Fruit fly (Drosophila melanogaster) whole organism, wandering third instar larva: Measurements from ENCODE around the gene CG11656.

Source experiments
- Abd-B ChIP-seq: fragments of >200 bp; optimal IDR thresholded peaks from 2 replicates; lab custom pipeline; 2017; ENCODE audit warnings: missing biosample characterization, missing genetic modification characterization
- CG32264 ChIP-seq: fragments of 200-800 bp; sonication (Bioruptor generic); optimal IDR thresholded peaks from 2 replicates; lab custom pipeline; 2016; ENCODE audit warnings: missing biosample characterization, missing genetic modification characterization
- CG9705 ChIP-seq: fragments of 200-800 bp; sonication (Bioruptor generic); optimal IDR thresholded peaks from 2 replicates; lab custom pipeline; 2018; ENCODE audit warnings: missing biosample characterization, mild to moderate bottlenecking, missing genetic modification characterization
- CrebA ChIP-seq: fragments of 200-800 bp; sonication (Bioruptor generic); optimal IDR thresholded peaks from 2 replicates; lab custom pipeline; 2016; ENCODE audit warnings: missing biosample characterization, mild to moderate bottlenecking, missing genetic modification characterization, borderline replicate concordance
- Dfd ChIP-seq: fragments of >200 bp; optimal IDR thresholded peaks from 2 replicates; lab custom pipeline; 2017; ENCODE audit warnings: missing biosample characterization, missing genetic modification characterization
- Dif ChIP-seq: fragments of 200-275, 200-300 bp; sonication (Bioruptor generic); optimal IDR thresholded peaks from 2 replicates; lab custom pipeline; 2018; ENCODE audit warnings: missing biosample characterization, missing genetic modification characterization; ENCODE audit not compliant: partially characterized antibody
- GATAd ChIP-seq: sonication (Bioruptor generic); optimal IDR thresholded peaks from 2 replicates; lab custom pipeline; 2016; ENCODE audit warnings: missing biosample characterization, missing genetic modification characterization
- HLH106 ChIP-seq: fragments of 200-800 bp; optimal IDR thresholded peaks from 3 replicates; lab custom pipeline; 2019; ENCODE audit warnings: missing biosample characterization, mild to moderate bottlenecking, missing genetic modification characterization, moderate library complexity
- Hnf4 ChIP-seq: fragments of 200-800 bp; sonication (Bioruptor generic); optimal IDR thresholded peaks from 2 replicates; lab custom pipeline; 2016; ENCODE audit warnings: missing biosample characterization, mild to moderate bottlenecking, missing genetic modification characterization
- Hr78 ChIP-seq: fragments of >200 bp; optimal IDR thresholded peaks from 2 replicates; lab custom pipeline; 2017; ENCODE audit warnings: missing biosample characterization, missing genetic modification characterization
- Hr83 ChIP-seq: fragments of 200-300 bp; sonication (Bioruptor generic); optimal IDR thresholded peaks from 2 replicates; lab custom pipeline; 2016; ENCODE audit warnings: missing biosample characterization, mild to moderate bottlenecking, missing genetic modification characterization, moderate library complexity; ENCODE audit not compliant: poor library complexity, severe bottlenecking
- Jra ChIP-seq: sonication (Bioruptor generic); optimal IDR thresholded peaks from 2 replicates; lab custom pipeline; 2016; ENCODE audit warnings: missing biosample characterization, missing genetic modification characterization
- Mio ChIP-seq: sonication (Bioruptor generic); optimal IDR thresholded peaks from 2 replicates; lab custom pipeline; 2016; ENCODE audit warnings: missing biosample characterization, missing genetic modification characterization
- Myc ChIP-seq: fragments of >200 bp; optimal IDR thresholded peaks from 2 replicates; lab custom pipeline; 2017
- N ChIP-seq: fragments of >200 bp; optimal IDR thresholded peaks from 2 replicates; lab custom pipeline; 2018; ENCODE audit warnings: missing biosample characterization, missing external identifiers, missing genetic modification characterization
- OdsH ChIP-seq: fragments of 200-800 bp; sonication (Bioruptor generic); optimal IDR thresholded peaks from 2 replicates; lab custom pipeline; 2016; ENCODE audit warnings: missing biosample characterization, mild to moderate bottlenecking, missing genetic modification characterization
- Rel ChIP-seq, 2 experiments: fragments of 200-800 bp; sonication (Bioruptor generic) in 1 of 2; optimal IDR thresholded peaks; 2 replicates in 1 of 2; 3 replicates in 1 of 2; lab custom pipeline; 2016 to 2019; ENCODE audit warnings: mild to moderate bottlenecking in 2 of 2, missing biosample characterization in 2 of 2, missing genetic modification characterization in 2 of 2, moderate library complexity in 1 of 2
- Sp1 ChIP-seq: fragments of 200-800 bp; sonication (Bioruptor generic); optimal IDR thresholded peaks from 3 replicates; lab custom pipeline; 2019; ENCODE audit warnings: missing biosample characterization, mild to moderate bottlenecking, missing genetic modification characterization, moderate library complexity
- Vsx2 ChIP-seq: fragments of 200-300, 225-300 bp; sonication (Bioruptor generic); optimal IDR thresholded peaks from 2 replicates; lab custom pipeline; 2018; ENCODE audit warnings: missing biosample characterization, missing genetic modification characterization; ENCODE audit not compliant: partially characterized antibody
- br ChIP-seq: fragments of 200-800 bp; sonication (Bioruptor generic); optimal IDR thresholded peaks from 2 replicates; lab custom pipeline; 2016; ENCODE audit warnings: missing biosample characterization, missing genetic modification characterization
- brk ChIP-seq: fragments of 200-800 bp; sonication (Bioruptor generic); optimal IDR thresholded peaks from 2 replicates; lab custom pipeline; 2016; ENCODE audit warnings: missing biosample characterization, mild to moderate bottlenecking, missing genetic modification characterization
- dl ChIP-seq, 2 experiments: fragments of 175-275, 200-275 bp in 1 of 2; fragments of 200-275 bp in 1 of 2; sonication (Bioruptor generic); optimal IDR thresholded peaks; lab custom pipeline; 2018; ENCODE audit warnings: mild to moderate bottlenecking in 2 of 2, missing biosample characterization in 2 of 2, missing genetic modification characterization in 2 of 2, moderate library complexity in 2 of 2; ENCODE audit not compliant: partially characterized antibody in 2 of 2, insufficient read depth in 1 of 2
- dmrt93B ChIP-seq: fragments of 200-800 bp; sonication (Bioruptor generic); optimal IDR thresholded peaks from 2 replicates; lab custom pipeline; 2018; ENCODE audit warnings: missing biosample characterization, mild to moderate bottlenecking, missing genetic modification characterization
- dsf ChIP-seq: sonication (Bioruptor generic); optimal IDR thresholded peaks from 2 replicates; lab custom pipeline; 2016; ENCODE audit warnings: missing biosample characterization, missing genetic modification characterization, borderline replicate concordance
- ey ChIP-seq: fragments of 200-800 bp; sonication (Bioruptor generic); optimal IDR thresholded peaks from 2 replicates; lab custom pipeline; 2016; ENCODE audit warnings: missing biosample characterization, missing genetic modification characterization
- foxo ChIP-seq, 2 experiments: fragments of 200-800 bp; sonication (Bioruptor generic); optimal IDR thresholded peaks; 2 replicates in 1 of 2; 3 replicates in 1 of 2; lab custom pipeline; 2016 to 2017; ENCODE audit warnings: missing biosample characterization in 2 of 2, missing genetic modification characterization in 2 of 2
- fru ChIP-seq: fragments of 200-800 bp; sonication (Bioruptor generic); optimal IDR thresholded peaks from 3 replicates; lab custom pipeline; 2016; ENCODE audit warnings: missing biosample characterization, mild to moderate bottlenecking, missing genetic modification characterization
- h ChIP-seq: fragments of 200-800 bp; sonication (Bioruptor generic); optimal IDR thresholded peaks from 3 replicates; lab custom pipeline; 2016; ENCODE audit warnings: missing biosample characterization, mild to moderate bottlenecking, missing genetic modification characterization
- jim ChIP-seq: fragments of 175-275, 200-325 bp; sonication (Bioruptor generic); optimal IDR thresholded peaks from 2 replicates; lab custom pipeline; 2016; ENCODE audit warnings: missing biosample characterization, mild to moderate bottlenecking, missing genetic modification characterization
- lola ChIP-seq: fragments of >200 bp; optimal IDR thresholded peaks from 2 replicates; lab custom pipeline; 2017; ENCODE audit warnings: missing biosample characterization, missing genetic modification characterization
- pan ChIP-seq: fragments of >200 bp; optimal IDR thresholded peaks from 2 replicates; lab custom pipeline; 2017
- psq ChIP-seq: fragments of 200-800 bp; sonication (Bioruptor generic); optimal IDR thresholded peaks from 3 replicates; lab custom pipeline; 2017; ENCODE audit warnings: missing biosample characterization, mild to moderate bottlenecking, missing genetic modification characterization, moderate library complexity
- rgr ChIP-seq: fragments of 200-800 bp; sonication (Bioruptor generic); optimal IDR thresholded peaks from 3 replicates; lab custom pipeline; 2016; ENCODE audit warnings: missing biosample characterization, mild to moderate bottlenecking, missing genetic modification characterization
- sage ChIP-seq: fragments of 200-800 bp; sonication (Bioruptor generic); optimal IDR thresholded peaks from 2 replicates; lab custom pipeline; 2016; ENCODE audit warnings: missing biosample characterization, mild to moderate bottlenecking, missing genetic modification characterization
- sv ChIP-seq: fragments of 200-800 bp; sonication (Bioruptor generic); optimal IDR thresholded peaks from 3 replicates; lab custom pipeline; 2016; ENCODE audit warnings: missing biosample characterization, missing genetic modification characterization
- tai ChIP-seq: sonication (Bioruptor generic); optimal IDR thresholded peaks from 2 replicates; lab custom pipeline; 2016; ENCODE audit warnings: missing biosample characterization, missing genetic modification characterization
- usp ChIP-seq: fragments of >200 bp; optimal IDR thresholded peaks from 2 replicates; lab custom pipeline; 2017; ENCODE audit warnings: missing biosample characterization, missing genetic modification characterization
- woc ChIP-seq: sonication (Bioruptor generic); optimal IDR thresholded peaks from 2 replicates; lab custom pipeline; 2016; ENCODE audit warnings: missing biosample characterization, mild to moderate bottlenecking, missing genetic modification characterization

The CG11656 gene

DNA sequence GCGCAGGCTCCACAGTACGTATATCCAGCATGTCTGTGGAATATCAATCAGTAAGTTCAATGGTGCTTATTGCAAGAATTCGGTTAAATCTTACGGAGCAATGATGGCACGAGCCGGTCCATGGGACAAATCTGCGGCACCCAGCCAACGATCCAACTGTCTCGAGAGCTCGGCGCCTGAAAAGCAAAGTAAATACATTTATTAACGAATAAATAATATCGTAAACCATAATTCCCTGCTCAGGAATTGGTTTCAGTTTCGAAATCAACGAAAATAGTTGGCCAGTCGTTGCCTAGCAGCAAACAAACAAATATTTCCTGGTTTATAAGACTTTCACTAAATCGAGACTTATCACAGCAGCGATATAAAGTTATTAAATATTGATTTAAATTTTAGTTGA lies at the start of gene CG11656:
TSS of gene CG11656 (plus strand) at position 301 of the 400 bp plus-strand sequence.
- TF ChIP-seq tai (GFP tag; lab: Kevin White, UChicago) (no peak), Vsx2 (no peak), dsf (GFP tag; lab: Kevin White, UChicago) (no peak), rgr (no peak), Hr83 (no peak), N (GFP tag; lab: Kevin White, UChicago) (no peak), Mio (no peak), CrebA (no peak)

DNA sequence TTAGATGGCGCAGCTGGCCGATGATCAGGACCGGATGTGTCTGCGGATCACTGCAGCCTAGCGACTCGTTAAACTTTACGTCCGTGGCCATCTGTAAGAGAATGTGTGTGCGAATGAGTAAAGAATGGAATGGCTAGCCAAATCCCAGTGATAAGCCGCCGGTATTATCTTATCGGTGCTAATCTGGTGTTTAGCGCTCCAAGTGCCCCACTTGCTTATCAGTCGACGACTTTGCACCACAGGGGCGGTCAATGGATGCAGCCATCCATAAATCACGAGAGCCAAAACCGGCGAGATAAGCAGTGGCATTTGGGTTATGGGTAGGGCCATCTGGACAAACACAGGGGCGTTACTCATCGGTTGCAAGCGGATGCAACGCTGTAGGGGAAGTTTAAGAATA lies 49.5 kb upstream of the CG11656 start:
- TF ChIP-seq ey (no peak), Myc (lab: Kevin White, UChicago) (no peak), CG9705 (GFP tag; lab: Kevin White, UChicago) (no peak), Jra (GFP tag; lab: Kevin White, UChicago) (no peak), CrebA (peak; percentile 8), Rel (GFP tag; optimal IDR thresholded peaks at IDR 0.05; lab: Kevin White, UChicago) (peak; percentile 3), Rel (tag; optimal IDR thresholded peaks at IDR 0.05; lab: Kevin White, UChicago) (no peak), h (GFP tag; lab: Kevin White, UChicago) (peak; percentile 23), dmrt93B (GFP tag; lab: Kevin White, UChicago) (no peak), jim (no peak), Vsx2 (no peak), woc (no peak), fru (GFP tag; lab: Kevin White, UChicago) (no peak)

DNA sequence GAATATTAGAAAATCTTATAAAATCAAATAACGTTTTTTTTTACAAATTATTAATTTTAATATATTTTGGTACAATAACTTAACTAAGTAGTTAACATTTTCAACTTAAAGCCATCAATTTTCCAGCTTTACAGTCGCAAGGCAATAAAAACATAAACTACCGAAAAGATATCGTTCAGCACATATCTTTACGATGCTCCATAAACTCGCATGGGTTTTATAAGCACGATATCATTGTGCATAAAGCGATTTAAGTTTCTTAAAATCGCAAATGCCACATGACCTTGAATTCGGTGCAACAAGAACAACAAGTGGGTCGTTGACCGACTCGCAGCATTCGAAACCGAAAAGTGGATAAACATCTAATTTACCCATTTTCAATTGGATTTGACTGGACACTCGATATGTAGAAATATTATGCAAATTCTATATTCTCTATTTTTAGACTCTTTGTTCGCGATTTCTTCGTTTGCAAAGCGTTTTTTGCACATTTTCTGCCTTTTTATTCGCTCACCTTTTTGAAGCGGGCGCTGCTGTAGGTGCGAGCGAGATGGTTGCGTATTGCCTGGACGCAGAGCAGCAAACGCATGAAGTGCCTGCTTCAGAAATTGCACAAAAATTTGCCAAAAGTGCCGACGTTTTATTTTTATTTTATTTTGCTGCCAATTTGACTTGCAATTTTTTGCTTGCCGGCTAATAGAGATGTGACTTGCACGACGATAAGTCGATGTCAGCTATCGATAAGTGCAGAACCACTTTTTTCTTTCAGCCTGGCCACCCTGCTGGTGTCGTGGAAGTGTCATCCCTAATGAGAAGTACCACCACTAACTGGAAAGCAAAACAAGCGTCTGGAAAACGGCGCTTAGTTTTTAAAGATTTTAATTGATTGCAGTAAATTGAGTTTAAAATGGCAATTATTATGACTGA lies 48.5 kb upstream of the CG11656 start, which contains the start of gene Spc25:
TSS of gene Spc25 (plus strand) at position 817 of the 927 bp plus-strand sequence.
- TF ChIP-seq Rel (GFP tag; optimal IDR thresholded peaks at IDR 0.05; lab: Kevin White, UChicago) (no peak), Rel (tag; optimal IDR thresholded peaks at IDR 0.05; lab: Kevin White, UChicago) (peak; percentile 8), HLH106 (tag; lab: Kevin White, UChicago) (no peak), br (GFP tag; lab: Kevin White, UChicago) (peak; percentile 66), foxo (GFP tag; optimal IDR thresholded peaks at IDR 0.05; lab: Kevin White, UChicago) (peak in 1 of 2 experiments; percentile 77), pan (lab: Kevin White, UChicago) (no peak), Mio (no peak), Vsx2 (no peak), Hr78 (GFP tag; lab: Kevin White, UChicago) (no peak), Sp1 (GFP tag; lab: Kevin White, UChicago) (peak; percentile 7), rgr (peak; percentile 68), Hnf4 (GFP tag; lab: Kevin White, UChicago) (peak; percentile 75), CG32264 (GFP tag; lab: Kevin White, UChicago) (no peak), CG9705 (GFP tag; lab: Kevin White, UChicago) (no peak), Hr83 (peak; percentile 93), fru (GFP tag; lab: Kevin White, UChicago) (peak; percentile 31), CrebA (peak; percentile 32), Abd-B (GFP tag; lab: Kevin White, UChicago) (no peak), woc (no peak), psq (GFP tag; lab: Kevin White, UChicago) (peak; percentile 16), dl (GFP tag; optimal IDR thresholded peaks at IDR 0.05; lab: Kevin White, UChicago; ENCODE audit: insufficient read depth in 1 of 2, partially characterized antibody in 2 of 2) (no peak), Jra (GFP tag; lab: Kevin White, UChicago) (peak; percentile 78), OdsH (GFP tag; lab: Kevin White, UChicago) (peak; percentile 55), dmrt93B (GFP tag; lab: Kevin White, UChicago) (no peak), jim (peak; percentile 60), tai (GFP tag; lab: Kevin White, UChicago) (peak; percentile 91), brk (peak; percentile 62), sage (GFP tag; lab: Kevin White, UChicago) (no peak), Dif (GFP tag; lab: Kevin White, UChicago) (no peak), Myc (lab: Kevin White, UChicago) (no peak), lola (GFP tag; lab: Kevin White, UChicago) (no peak), ey (peak; percentile 62), dsf (GFP tag; lab: Kevin White, UChicago) (peak; percentile 60), h (GFP tag; lab: Kevin White, UChicago) (peak; percentile 68), GATAd (peak; percentile 57), usp (GFP tag; lab: Kevin White, UChicago) (no peak), Dfd (no peak), sv (GFP tag; lab: Kevin White, UChicago) (no peak), N (GFP tag; lab: Kevin White, UChicago) (no peak)
